Worm (Caenorhabditis elegans) whole organism, L4/young adult: ENCODE results near the gene B0462.4.
"Not testable (repeated sequence)": the region's sequence is repeated elsewhere in the genome, so short reads cannot be mapped to it uniquely, and the experiment has no call there.

ENCODE experiments used
- W03F9.2 ChIP-seq: fragments of 150-350 bp; optimal IDR thresholded peaks from 2 replicates; lab custom pipeline; 2014; ENCODE audit warnings: missing biosample characterization, missing genetic modification characterization
- dao-5 ChIP-seq: sonication (generic microtip); optimal IDR thresholded peaks from 2 replicates; lab custom pipeline; 2016; ENCODE audit warnings: missing genotype, missing genetic modification characterization, moderate library complexity, missing compliant biosample characterization
- him-1 ChIP-seq: sonication (generic microtip); optimal IDR thresholded peaks from 2 replicates; lab custom pipeline; 2016; ENCODE audit warnings: missing genotype, missing genetic modification reagents, missing genetic modification characterization, missing compliant biosample characterization

B0462.4 gene

DNA sequence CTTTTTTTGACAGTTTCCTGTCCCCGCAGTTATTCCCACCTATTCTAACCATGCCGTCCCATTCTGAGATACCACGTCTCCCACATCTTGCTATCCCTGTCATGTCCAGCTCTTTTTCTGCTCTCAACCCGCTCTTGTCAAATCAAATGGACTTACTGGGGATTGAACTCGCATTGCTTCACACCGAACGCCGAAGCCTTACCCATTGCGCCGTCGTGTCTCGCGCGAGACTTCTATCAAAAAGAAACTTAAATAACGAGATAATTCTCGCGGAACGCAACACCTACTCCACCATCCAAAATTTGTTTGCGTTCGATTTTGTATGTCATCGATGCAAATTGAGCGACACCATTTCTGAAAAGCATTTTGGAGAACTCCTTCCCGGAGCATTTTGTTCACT lies 13.2 kb upstream of the B0462.4 start:
- no peak for TF ChIP-seq dao-5 (tag; lab: Kevin White, UChicago)
- TF ChIP-seq W03F9.2 (tag; lab: Kevin White, UChicago), result no peak
- no peak for TF ChIP-seq him-1 (tag; lab: Kevin White, UChicago)

- no peak for TF ChIP-seq dao-5 (tag; lab: Kevin White, UChicago)
- TF ChIP-seq W03F9.2 (tag; lab: Kevin White, UChicago), result no peak
Observed at ce11 chrV:18339807-18340206, 8.8 kb upstream of the B0462.4 start, which contains the start of gene C08E8.10. C08E8.10 (minus strand) TSS chrV:18339907.

ce11 chrV:18337643-18338042 lies 6.7 kb upstream of the B0462.4 start:
- TF ChIP-seq W03F9.2 (tag; lab: Kevin White, UChicago), result no peak

- TF ChIP-seq him-1 (tag; lab: Kevin White, UChicago) (no peak), dao-5 (tag; lab: Kevin White, UChicago) (no peak), W03F9.2 (tag; lab: Kevin White, UChicago) (no peak)
Observed at ce11 chrV:18324525-18324924, 6.5 kb downstream of the B0462.4 start.

DNA sequence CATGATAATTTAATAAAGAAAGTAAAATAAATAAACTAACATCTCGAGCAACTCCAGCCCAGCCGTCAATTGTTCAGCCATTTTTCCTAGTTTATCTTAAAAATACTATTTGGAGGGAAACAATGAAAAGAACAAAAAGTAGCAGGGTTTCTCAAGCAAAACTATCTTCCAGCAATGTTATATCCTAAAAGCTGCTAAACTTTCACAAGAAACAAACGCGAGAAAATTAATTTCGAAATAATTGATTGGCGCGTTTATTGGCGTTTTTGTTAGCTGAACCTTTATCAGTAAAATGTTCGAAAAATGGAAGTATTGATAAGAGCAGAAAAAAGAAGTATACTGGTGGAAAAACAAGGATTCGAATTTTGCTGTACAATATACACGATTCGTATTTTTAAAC lies 7.8 kb downstream of the B0462.4 start, which contains the start of gene B0462.5:
Gene B0462.5 (minus strand): TSS at position 101 of the 400 bp plus-strand sequence.
- no peak for TF ChIP-seq him-1 (tag; lab: Kevin White, UChicago)
- TF ChIP-seq dao-5 (tag; lab: Kevin White, UChicago), result no peak

DNA sequence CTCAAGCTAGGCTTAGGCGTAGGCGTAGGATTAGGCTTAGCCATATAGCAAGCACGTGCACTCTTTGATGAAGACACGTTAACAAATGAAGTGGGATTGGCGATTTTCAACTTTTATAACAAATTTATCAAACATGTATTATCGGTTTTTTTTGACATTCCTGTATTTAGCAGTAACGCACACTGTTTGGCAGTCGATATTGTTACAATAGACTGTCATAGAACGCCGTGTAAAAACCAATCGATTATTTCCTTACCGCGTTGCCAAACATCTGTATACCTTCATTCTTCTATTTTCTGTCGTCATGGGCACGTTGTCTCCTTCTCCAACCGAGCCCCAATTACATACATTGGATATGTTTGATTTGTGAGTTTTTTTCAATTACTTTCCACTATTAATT lies 12.7 kb downstream of the B0462.4 start, which contains the start of gene fbxb-119:
Gene fbxb-119 (plus strand): TSS at position 301 of the 400 bp plus-strand sequence.
- no peak for TF ChIP-seq him-1 (tag; lab: Kevin White, UChicago)
- no peak for TF ChIP-seq dao-5 (tag; lab: Kevin White, UChicago)
- TF ChIP-seq W03F9.2 (tag; lab: Kevin White, UChicago), result no peak

ce11 chrV:18302414-18302813 lies 28.6 kb downstream of the B0462.4 start, which contains the start of gene Y51A2A.6:
Y51A2A.6 (plus strand) TSS chrV:18302714.
- not testable (repeated sequence) for TF ChIP-seq him-1, W03F9.2, dao-5 (tag; lab: Kevin White, UChicago)

DNA sequence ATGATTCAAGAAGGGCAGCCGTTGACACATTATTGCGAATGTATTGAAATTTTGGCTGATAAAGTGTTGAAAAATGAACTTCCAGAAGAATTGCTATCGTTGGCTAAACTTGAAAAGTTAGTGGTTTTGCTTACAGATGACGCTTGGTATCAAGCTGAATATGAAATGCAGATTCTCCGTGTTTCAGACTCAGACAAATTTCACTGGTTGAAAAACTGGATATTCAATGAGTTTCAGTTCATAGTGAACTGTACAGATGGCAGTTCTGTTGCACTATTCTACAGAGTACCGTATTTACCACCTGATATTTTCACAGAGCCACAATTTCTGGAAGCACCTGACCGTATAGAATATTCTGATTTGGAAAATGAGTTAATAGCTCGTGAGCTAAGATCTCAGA lies 31.7 kb downstream of the B0462.4 start:
- TF ChIP-seq him-1 (tag; lab: Kevin White, UChicago) (no peak), W03F9.2 (tag; lab: Kevin White, UChicago) (no peak), dao-5 (tag; lab: Kevin White, UChicago) (no peak)

ce11 chrV:18298506-18298905 lies 32.5 kb downstream of the B0462.4 start, which contains the start of gene Y51A2A.5:
Y51A2A.5 (plus strand) TSS chrV:18298806.
- TF ChIP-seq W03F9.2 (tag; lab: Kevin White, UChicago), result no peak
- no peak for TF ChIP-seq him-1 (tag; lab: Kevin White, UChicago)
- no peak for TF ChIP-seq dao-5 (tag; lab: Kevin White, UChicago)

- TF ChIP-seq W03F9.2 (tag; lab: Kevin White, UChicago) (no peak), dao-5 (tag; lab: Kevin White, UChicago) (no peak), him-1 (tag; lab: Kevin White, UChicago) (no peak)
Observed at ce11 chrV:18292295-18292694, 38.7 kb downstream of the B0462.4 start, which contains the start of gene Y51A2A.12. Y51A2A.12 (plus strand) TSS chrV:18292595.

DNA sequence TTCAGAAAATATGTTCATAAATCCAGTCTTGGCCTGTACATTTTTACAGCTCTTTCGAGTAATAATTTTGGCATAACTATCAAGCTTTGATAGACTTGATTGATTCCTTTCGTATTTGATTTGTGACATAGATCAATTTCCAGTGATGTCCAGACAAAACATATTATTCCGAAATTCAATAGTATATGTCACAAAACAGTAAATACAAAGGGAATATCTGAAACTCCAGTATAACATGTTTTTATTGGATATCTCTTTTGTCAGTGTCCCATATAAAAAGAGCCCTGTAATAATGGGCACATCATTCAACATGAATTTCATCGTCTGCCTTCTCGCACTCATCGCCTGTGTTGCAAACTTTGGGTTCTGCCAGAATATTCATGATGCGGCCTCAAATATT lies 40.3 kb downstream of the B0462.4 start, which contains the start of gene Y51A2A.4:
Gene Y51A2A.4 (plus strand): TSS at position 301 of the 400 bp plus-strand sequence.
- TF ChIP-seq W03F9.2 (tag; lab: Kevin White, UChicago) (no peak), him-1 (tag; lab: Kevin White, UChicago) (no peak), dao-5 (tag; lab: Kevin White, UChicago) (no peak)

DNA sequence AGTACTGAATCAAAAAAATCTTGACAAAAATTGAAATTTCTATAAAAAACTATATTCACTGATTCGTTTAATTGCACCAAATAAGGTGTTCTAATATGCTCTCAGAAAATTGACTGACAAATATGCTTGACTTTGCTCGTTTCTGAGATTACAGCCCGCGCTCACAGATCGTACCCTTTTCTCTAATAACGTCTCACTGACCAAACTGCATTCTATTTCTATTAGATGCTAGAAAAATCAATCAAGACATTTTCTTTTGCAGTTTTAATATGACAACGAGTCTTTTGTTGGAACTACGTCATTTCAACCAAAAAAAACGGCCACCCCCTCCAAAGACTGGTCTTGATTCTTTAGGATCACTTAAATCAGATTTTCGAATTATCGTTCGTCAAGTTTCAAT lies 48.4 kb downstream of the B0462.4 start, which contains the start of gene clec-247:
Gene clec-247 (plus strand): TSS at position 301 of the 400 bp plus-strand sequence.
- TF ChIP-seq W03F9.2 (tag; lab: Kevin White, UChicago) (no peak), him-1 (tag; lab: Kevin White, UChicago) (no peak), dao-5 (tag; lab: Kevin White, UChicago) (no peak)

DNA sequence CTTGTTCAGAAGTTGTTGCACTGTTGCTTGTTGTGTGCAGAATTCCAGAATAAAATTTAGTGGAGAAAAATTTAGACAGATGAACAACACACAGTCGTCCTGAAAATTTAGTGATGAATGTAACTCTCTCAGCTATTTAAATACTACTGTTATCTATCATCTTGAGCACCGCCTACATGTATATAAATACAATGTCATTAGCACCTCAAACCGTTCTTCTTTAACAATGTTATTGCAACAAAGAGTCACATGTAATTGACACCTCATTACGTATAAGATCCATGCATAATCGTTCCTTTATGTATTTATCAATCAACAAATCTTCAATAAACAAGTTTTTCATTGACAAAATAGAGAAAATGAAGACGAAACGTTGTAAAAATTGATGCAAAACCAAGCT lies 50.2 kb downstream of the B0462.4 start, which contains the start of gene Y51A2A.16:
Gene Y51A2A.16 (minus strand): TSS at position 101 of the 400 bp plus-strand sequence.
- TF ChIP-seq W03F9.2 (tag; lab: Kevin White, UChicago) (no peak), him-1 (tag; lab: Kevin White, UChicago) (no peak), dao-5 (tag; lab: Kevin White, UChicago) (no peak)
